Worm (Caenorhabditis elegans) whole organism, late embryonic: Measurements from ENCODE around the gene fbxb-108.

Experiments used
- ahr-1 ChIP-seq: sonication (generic microtip); optimal IDR thresholded peaks from 2 replicates; lab custom pipeline; 2016; ENCODE audit warnings: missing genetic modification characterization, missing compliant biosample characterization
- ceh-24 ChIP-seq: sonication (generic microtip); optimal IDR thresholded peaks from 2 replicates; lab custom pipeline; 2016; ENCODE audit warnings: mild to moderate bottlenecking, missing genetic modification characterization, missing compliant biosample characterization
- ceh-48 ChIP-seq: sonication (generic microtip); optimal IDR thresholded peaks from 2 replicates; lab custom pipeline; 2016; ENCODE audit warnings: missing genetic modification characterization, inconsistent platforms, missing compliant biosample characterization
- hlh-13 ChIP-seq: fragments of 200-800 bp; sonication (Bioruptor generic); optimal IDR thresholded peaks from 2 replicates; lab custom pipeline; 2018; ENCODE audit warnings: mild to moderate bottlenecking, missing genetic modification characterization, missing compliant biosample characterization
- pha-4 ChIP-seq: fragments of 150-350 bp; optimal IDR thresholded peaks from 2 replicates; lab custom pipeline; 2018; ENCODE audit warnings: missing biosample characterization, missing genetic modification reagents, missing genetic modification characterization
- sox-4 ChIP-seq: sonication (generic microtip); optimal IDR thresholded peaks from 2 replicates; lab custom pipeline; 2017; ENCODE audit warnings: mild to moderate bottlenecking, missing genetic modification characterization, inconsistent platforms, missing compliant biosample characterization

- TF ChIP-seq ceh-48 (tag; lab: Kevin White, UChicago) (no peak), hlh-13 (no peak), pha-4 (tag; lab: Kevin White, UChicago) (no peak), ceh-24 (no peak), ahr-1 (tag; lab: Kevin White, UChicago) (no peak), sox-4 (tag; lab: Kevin White, UChicago) (no peak)
These were observed 39.5 kb downstream of the fbxb-108 start for ce11 chrII:2804245-2804644.
